Worm (Caenorhabditis elegans) whole organism, early embryonic: ENCODE results near the gene clec-37.

Experiments used
- F13C5.2 ChIP-seq: sonication (generic microtip); optimal IDR thresholded peaks from 2 replicates; lab custom pipeline; 2017; ENCODE audit warnings: mild to moderate bottlenecking, missing genetic modification characterization, inconsistent platforms, missing compliant biosample characterization
- ama-1 ChIP-seq: fragments of 150-350 bp; optimal IDR thresholded peaks from 2 replicates; lab custom pipeline; 2014
- ceh-36 ChIP-seq: sonication (generic microtip); optimal IDR thresholded peaks from 2 replicates; lab custom pipeline; 2016; ENCODE audit warnings: missing genetic modification characterization, inconsistent platforms, missing compliant biosample characterization
- hmg-4 ChIP-seq: fragments of 200-800 bp; sonication (Bioruptor generic); optimal IDR thresholded peaks from 2 replicates; lab custom pipeline; 2018; ENCODE audit warnings: mild to moderate bottlenecking, missing genetic modification characterization, missing compliant biosample characterization
- sea-1 ChIP-seq: fragments of 200-800 bp; sonication (Bioruptor generic); conservative IDR thresholded peaks from 2 replicates; pipeline ENCODE4 v1.3.6; 2022; ENCODE audit warnings: missing genetic modification characterization, missing compliant biosample characterization
- tbx-11 ChIP-seq: fragments of 200-800 bp; sonication (Bioruptor generic); IDR thresholded peaks from 2 replicates; pipeline ENCODE4 v1.3.6; 2022; ENCODE audit warnings: missing genetic modification characterization, missing compliant biosample characterization
- tbx-37 ChIP-seq: fragments of 200-800 bp; sonication (Bioruptor generic); conservative IDR thresholded peaks from 2 replicates; pipeline ENCODE4 v1.3.6; 2022; ENCODE audit warnings: missing genetic modification reagents, missing genetic modification characterization, missing compliant biosample characterization

- TF ChIP-seq F13C5.2 = no peak
- no peak for TF ChIP-seq sea-1
- no peak for TF ChIP-seq tbx-11 (GFP tag; lab: Robert Waterston, UW)
- TF ChIP-seq ama-1 = no peak
- TF ChIP-seq hmg-4 = no peak
- no peak for TF ChIP-seq tbx-37
- TF ChIP-seq ceh-36 (tag; lab: Kevin White, UChicago) = no peak
Observed at ce11 chrV:16812371-16812770, 39.5 kb downstream of the clec-37 start.
